Fruit fly (Drosophila melanogaster): Measurements from ENCODE around the gene fid.
A peak's percentile ranks its signal among the peaks of the same experiment; 100 is the strongest.

fid gene

dm6 chr3R:26021195-26021914 is 51.5 kb downstream of the fid start (continued):
- TF ChIP-seq Ssrp (tag; optimal IDR thresholded peaks at IDR 0.05) (peak; percentile 98), phol (tag; optimal IDR thresholded peaks at IDR 0.05) (peak; percentile 98), HLH3B (GFP tag; IDR thresholded peaks at IDR 0.05) (peak; percentile 76), otp (GFP tag; IDR thresholded peaks at IDR 0.05) (peak; percentile 10; the same call in 1 of the 3 replicates), lov (optimal IDR thresholded peaks at IDR 0.05) (no peak), lov (GFP tag; IDR thresholded peaks at IDR 0.05) (0 out of 3 replicates have a peak, but pooled peaks have one; percentile 38), Sin3A (optimal IDR thresholded peaks at IDR 0.05) (no peak), CG16815 (GFP tag; optimal IDR thresholded peaks at IDR 0.05) (peak; percentile 99), CG10543 (GFP tag; optimal IDR thresholded peaks at IDR 0.05) (peak; percentile 75), ranshi (GFP tag; IDR thresholded peaks at IDR 0.05) (peak; percentile 81; the same call in 1 of the 2 replicates), CG33557 (GFP tag; optimal IDR thresholded peaks at IDR 0.05) (peak; percentile 97), CG10654 (GFP tag; optimal IDR thresholded peaks at IDR 0.05) (peak; percentile 86), CG7745 (tag; optimal IDR thresholded peaks at IDR 0.05) (no peak), Doc3 (GFP tag; IDR thresholded peaks at IDR 0.05; ENCODE audit: partially characterized antibody) (peak; percentile 44; the same call in 2 of the 3 replicates), D (optimal IDR thresholded peaks at IDR 0.05) (no peak), D (GFP tag; optimal IDR thresholded peaks at IDR 0.05) (peak; percentile 98), mam (GFP tag; optimal IDR thresholded peaks at IDR 0.05) (peak; percentile 86), CG7786 (GFP tag; optimal IDR thresholded peaks at IDR 0.05) (peak; percentile 77), CG17612 (GFP tag; IDR thresholded peaks at IDR 0.05) (peak; percentile 62), oc (tag; optimal IDR thresholded peaks at IDR 0.05) (peak; percentile 69), Spps (tag; optimal IDR thresholded peaks at IDR 0.05) (peak; percentile 92), exex (tag; optimal IDR thresholded peaks at IDR 0.05) (peak; percentile 66), CG8089 (GFP tag; optimal IDR thresholded peaks at IDR 0.05) (peak; percentile 58), CG9437 (GFP tag; optimal IDR thresholded peaks at IDR 0.05) (peak; percentile 95), CG14014 (GFP tag; IDR thresholded peaks at IDR 0.05) (peak; percentile 67), CG12219 (GFP tag; optimal IDR thresholded peaks at IDR 0.05) (peak; percentile 81), danr (GFP tag; IDR thresholded peaks at IDR 0.05) (peak; percentile 83), esg (GFP tag; conservative IDR thresholded peaks at IDR 0.05) (peak; percentile 90), Fer3 (tag; optimal IDR thresholded peaks at IDR 0.05) (peak; percentile 84), ERR (GFP tag; optimal IDR thresholded peaks at IDR 0.05) (no peak), peb (GFP tag; IDR thresholded peaks at IDR 0.05) (peak; percentile 71), CG30403 (GFP tag; optimal IDR thresholded peaks at IDR 0.05) (peak; percentile 98), sqz (GFP tag; optimal IDR thresholded peaks at IDR 0.05) (peak; percentile 94), crp (GFP tag; optimal IDR thresholded peaks at IDR 0.05) (peak; percentile 1 to 66), CG13424 (tag; optimal IDR thresholded peaks at IDR 0.05) (peak; percentile 97), Sry-β (GFP tag; optimal IDR thresholded peaks at IDR 0.05) (peak; percentile 58), bcd (GFP tag; optimal IDR thresholded peaks at IDR 0.05) (peak; percentile 96), gsb-n (tag; optimal IDR thresholded peaks at IDR 0.05) (peak; percentile 96), Atf6 (GFP tag; IDR thresholded peaks at IDR 0.05) (peak; percentile 84), tio (GFP tag; optimal IDR thresholded peaks at IDR 0.05) (peak; percentile 98), zfh1 (GFP tag; IDR thresholded peaks at IDR 0.05) (peak; percentile 78), Dek (tag; optimal IDR thresholded peaks at IDR 0.05) (peak; percentile 86), fd96Cb (tag; optimal IDR thresholded peaks at IDR 0.05) (peak; percentile 96), ato (GFP tag; IDR thresholded peaks at IDR 0.05; ENCODE audit: partially characterized antibody) (no peak), CG34224 (GFP tag; IDR thresholded peaks at IDR 0.05; ENCODE audit: partially characterized antibody) (no peak), CG1603 (tag; optimal IDR thresholded peaks at IDR 0.05) (peak; percentile 50), Gug (GFP tag; IDR thresholded peaks at IDR 0.05) (peak; percentile 65), dimm (GFP tag; IDR thresholded peaks at IDR 0.05) (peak; percentile 57), NC2α (GFP tag; optimal IDR thresholded peaks at IDR 0.05) (peak; percentile 62)
